Fruit fly (Drosophila melanogaster): ENCODE data around the gene Coq3.

The Coq3 gene

DNA sequence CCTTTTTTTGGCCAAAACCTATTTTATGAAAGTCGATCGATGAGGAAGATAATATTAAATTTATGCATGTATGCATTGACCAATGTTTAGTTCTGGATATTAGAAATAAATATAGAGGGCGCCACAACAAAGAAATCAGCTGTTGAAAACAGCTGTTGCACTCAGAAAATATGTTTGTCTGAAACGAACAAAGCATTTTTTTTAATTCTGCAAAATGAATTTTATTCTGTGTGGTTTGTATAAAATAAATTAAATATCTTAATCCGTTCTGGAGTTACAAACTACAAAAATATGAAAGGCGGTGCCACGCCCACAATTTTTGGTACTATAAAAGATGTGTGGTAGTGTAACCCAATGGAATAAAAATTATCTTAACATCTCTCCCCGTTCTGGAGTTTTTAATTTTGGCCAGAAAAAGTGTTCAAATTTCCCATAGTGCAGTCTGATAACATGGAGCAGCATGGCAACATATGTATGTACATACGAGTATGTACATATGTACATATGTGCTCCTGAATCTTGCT lies 49.6 kb downstream of the Coq3 start (continued):
- TF ChIP-seq CG12744 (GFP tag; optimal IDR thresholded peaks at IDR 0.05): no peak
- no peak for TF ChIP-seq prd (optimal IDR thresholded peaks at IDR 0.05)
- TF ChIP-seq prd (GFP tag; IDR thresholded peaks at IDR 0.05): 0 out of 3 replicates have a peak, but pooled peaks have one; percentile 55
- peak; percentile 5 for TF ChIP-seq sug (tag; optimal IDR thresholded peaks at IDR 0.05)
- no peak for TF ChIP-seq nerfin-2 (GFP tag; IDR thresholded peaks at IDR 0.05; ENCODE audit: partially characterized antibody)
- TF ChIP-seq ATbp (GFP tag; optimal IDR thresholded peaks at IDR 0.05): peak; percentile 34
- peak; percentile 43 for TF ChIP-seq CG10147 (GFP tag; optimal IDR thresholded peaks at IDR 0.05)
- no peak for TF ChIP-seq Opbp (GFP tag; IDR thresholded peaks at IDR 0.05; ENCODE audit: partially characterized antibody)
- peak; percentile 43 for TF ChIP-seq Nf-YC (tag; optimal IDR thresholded peaks at IDR 0.05)
- peak; percentile 24 for TF ChIP-seq pum (GFP tag; optimal IDR thresholded peaks at IDR 0.05)
- peak; percentile 61 for TF ChIP-seq CG10209 (GFP tag; optimal IDR thresholded peaks at IDR 0.05)
- no peak for TF ChIP-seq bowl (GFP tag; IDR thresholded peaks at IDR 0.05)
- TF ChIP-seq Elba2 (GFP tag; optimal IDR thresholded peaks at IDR 0.05): no peak
- TF ChIP-seq CG1832 (GFP tag; optimal IDR thresholded peaks at IDR 0.05): no peak
- TF ChIP-seq pnt (GFP tag; optimal IDR thresholded peaks at IDR 0.05): peak; percentile 37
- TF ChIP-seq ara (GFP tag; IDR thresholded peaks at IDR 0.05): peak; percentile 64; the same call in 1 of the 2 replicates
- TF ChIP-seq ken (GFP tag; IDR thresholded peaks at IDR 0.05): no peak
- TF ChIP-seq CG32767 (GFP tag; IDR thresholded peaks at IDR 0.05): peak; percentile 66; the same call in 1 of the 2 replicates
- TF ChIP-seq gcm2 (GFP tag; optimal IDR thresholded peaks at IDR 0.05): no peak
- no peak for TF ChIP-seq CG10565 (GFP tag; optimal IDR thresholded peaks at IDR 0.05)
- TF ChIP-seq Hand (GFP tag; optimal IDR thresholded peaks at IDR 0.05): no peak
- TF ChIP-seq CG13296 (GFP tag; optimal IDR thresholded peaks at IDR 0.05): peak; percentile 6
- TF ChIP-seq TFAM (GFP tag; optimal IDR thresholded peaks at IDR 0.05): no peak
- no peak for TF ChIP-seq yki (optimal IDR thresholded peaks at IDR 0.05)
- TF ChIP-seq schlank (tag; optimal IDR thresholded peaks at IDR 0.05): no peak
- TF ChIP-seq gsb-n (tag; optimal IDR thresholded peaks at IDR 0.05): peak; percentile 43
- peak; percentile 62 for TF ChIP-seq Sox100B (GFP tag; optimal IDR thresholded peaks at IDR 0.05)
- peak; percentile 33 for TF ChIP-seq CG1602 (GFP tag; optimal IDR thresholded peaks at IDR 0.05)
- TF ChIP-seq CG2120 (GFP tag; optimal IDR thresholded peaks at IDR 0.05): peak; percentile 26
- no peak for TF ChIP-seq CG3163 (GFP tag; optimal IDR thresholded peaks at IDR 0.05)
- TF ChIP-seq Taf1 (GFP tag; IDR thresholded peaks at IDR 0.05): no peak
- no peak for TF ChIP-seq ash1 (GFP tag; optimal IDR thresholded peaks at IDR 0.05)
- TF ChIP-seq sc (optimal IDR thresholded peaks at IDR 0.05): no peak
- TF ChIP-seq sc (GFP tag; optimal IDR thresholded peaks at IDR 0.05): peak; percentile 43
- peak; percentile 48 for TF ChIP-seq CG5245 (GFP tag; optimal IDR thresholded peaks at IDR 0.05)
- TF ChIP-seq CG12236 (GFP tag; optimal IDR thresholded peaks at IDR 0.05): peak; percentile 2
- peak; percentile 38 for TF ChIP-seq CG17359 (tag; optimal IDR thresholded peaks at IDR 0.05)
- TF ChIP-seq chm (GFP tag; IDR thresholded peaks at IDR 0.05): no peak; the same call in 1 of the 2 replicates
- no peak for TF ChIP-seq CG7963 (GFP tag; IDR thresholded peaks at IDR 0.05; ENCODE audit: partially characterized antibody)
- TF ChIP-seq tx (GFP tag; optimal IDR thresholded peaks at IDR 0.05): peak; percentile 11
- TF ChIP-seq jigr1 (GFP tag; IDR thresholded peaks at IDR 0.05): 0 out of 3 replicates have a peak, but pooled peaks have one; percentile 38
- TF ChIP-seq maf-S (GFP tag; optimal IDR thresholded peaks at IDR 0.05): peak; percentile 36
- TF ChIP-seq NK7.1 (GFP tag; optimal IDR thresholded peaks at IDR 0.05): no peak
- no peak for TF ChIP-seq CG2129 (GFP tag; IDR thresholded peaks at IDR 0.05; ENCODE audit: partially characterized antibody)
- TF ChIP-seq D19B (GFP tag; optimal IDR thresholded peaks at IDR 0.05): peak; percentile 9
- peak; percentile 31 to 40 for TF ChIP-seq Pdp1 (GFP tag; optimal IDR thresholded peaks at IDR 0.05)
- peak; percentile 73 for TF ChIP-seq unpg (GFP tag; optimal IDR thresholded peaks at IDR 0.05)
- no peak for TF ChIP-seq CG8089 (GFP tag; optimal IDR thresholded peaks at IDR 0.05)
- TF ChIP-seq bigmax (GFP tag; optimal IDR thresholded peaks at IDR 0.05): no peak
- no peak for TF ChIP-seq Gug (GFP tag; IDR thresholded peaks at IDR 0.05)
- TF ChIP-seq CG7271 (tag; optimal IDR thresholded peaks at IDR 0.05): no peak

Data from whole organism, embryonic.